Worm (Caenorhabditis elegans): Measurements from ENCODE around the gene col-12.

Gene col-12

DNA sequence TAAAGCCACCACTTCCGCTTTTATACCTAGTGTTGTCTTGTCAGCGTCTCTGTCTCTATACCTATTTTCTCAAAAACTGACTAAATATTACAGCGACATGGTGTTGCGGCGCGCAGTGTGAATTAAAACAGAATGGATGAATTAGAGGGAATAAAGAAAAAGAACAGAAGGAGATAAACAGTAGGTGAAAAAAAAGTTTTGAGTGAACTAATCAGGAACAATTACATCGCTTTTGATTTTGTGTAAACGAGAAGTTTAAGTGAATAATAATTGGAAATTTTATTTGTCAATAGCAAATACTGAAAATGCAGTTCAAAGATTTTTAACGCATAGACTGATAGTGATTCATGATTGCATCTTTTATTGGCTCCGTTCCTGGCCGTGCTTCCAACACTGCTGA is at the start of gene col-12:
col-12 (minus strand) TSS at position 101 of the 400 bp plus-strand sequence.
- TF ChIP-seq Y53G8AR.9 (GFP tag; conservative IDR thresholded peaks at IDR 0.05) (no peak), chd-7 (tag; optimal IDR thresholded peaks at IDR 0.05) (no peak), nfyb-1 (GFP tag; IDR thresholded peaks at IDR 0.05) (no peak)

- TF ChIP-seq snpc-4 (GFP tag; optimal IDR thresholded peaks at IDR 0.05) (no peak), snpc-4 (tag; optimal IDR thresholded peaks at IDR 0.05) (no peak), attf-6 (GFP tag; IDR thresholded peaks at IDR 0.05) (no peak), athp-1 (tag; optimal IDR thresholded peaks at IDR 0.05) (no peak), D2030.7 (GFP tag; IDR thresholded peaks at IDR 0.05) (no peak), hrde-1 (tag; optimal IDR thresholded peaks at IDR 0.05; ENCODE audit: borderline replicate concordance) (no peak), F37B4.10 (GFP tag; IDR thresholded peaks at IDR 0.05) (no peak), hlh-12 (tag; optimal IDR thresholded peaks at IDR 0.05) (no peak), Y67H2A.10 (GFP tag; conservative IDR thresholded peaks at IDR 0.05) (no peak), rcor-1 (GFP tag; IDR thresholded peaks at IDR 0.05) (no peak), mel-28 (tag; optimal IDR thresholded peaks at IDR 0.05; ENCODE audit: borderline replicate concordance) (no peak), F57A8.1 (GFP tag; optimal IDR thresholded peaks at IDR 0.05) (no peak)
Measured at ce11 chrV:10474040-10474439, 49.0 kb upstream of the col-12 start.

DNA sequence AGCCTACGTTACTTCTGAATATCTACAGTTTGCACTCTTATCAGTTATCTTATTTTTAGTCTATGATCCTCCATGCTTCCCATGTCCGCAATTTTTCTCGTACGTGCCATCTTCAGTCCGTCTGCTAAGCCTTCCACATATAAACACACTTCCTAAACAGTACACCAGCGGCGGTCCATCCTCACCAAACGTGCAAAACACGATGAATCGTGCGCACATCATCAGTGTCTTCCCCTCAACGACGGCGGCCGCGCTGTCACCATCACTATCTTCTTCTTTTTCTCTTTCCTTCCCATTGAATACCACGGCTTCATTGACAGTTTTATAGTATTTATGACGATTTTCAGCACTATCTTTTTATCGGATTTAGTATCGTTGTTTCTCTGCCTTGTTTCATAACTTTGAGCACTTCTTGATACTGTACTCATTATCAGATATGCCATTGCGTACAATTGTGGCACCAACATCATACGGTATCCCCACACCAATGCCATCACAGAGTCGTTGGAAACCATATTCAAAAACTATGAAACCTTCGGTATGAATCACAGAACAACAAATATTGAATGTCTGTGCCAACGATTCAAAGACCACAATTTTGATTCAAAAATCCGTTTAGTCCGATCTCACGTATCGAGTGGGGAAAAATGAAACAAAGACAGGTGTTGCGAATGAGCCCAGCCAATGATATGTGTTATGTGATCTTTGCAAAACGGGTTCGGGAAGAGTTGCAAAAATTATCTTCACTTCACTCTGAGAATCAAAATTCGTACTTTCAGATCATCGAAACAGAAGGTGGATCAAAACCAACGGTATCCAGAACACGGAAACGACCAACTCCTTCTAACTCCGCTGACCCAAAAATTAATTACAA is 48.1 kb upstream of the col-12 start:
- TF ChIP-seq zfh-2 (GFP tag; conservative IDR thresholded peaks at IDR 0.05) (no peak), tbx-9 (tag; optimal IDR thresholded peaks at IDR 0.05; ENCODE audit: borderline replicate concordance) (no peak), ceh-100 (GFP tag; IDR thresholded peaks at IDR 0.05) (no peak), madf-10 (tag; optimal IDR thresholded peaks at IDR 0.05) (no peak), F57A8.1 (GFP tag; optimal IDR thresholded peaks at IDR 0.05) (no peak), nhr-80 (tag; optimal IDR thresholded peaks at IDR 0.05) (no peak), ztf-26 (tag; optimal IDR thresholded peaks at IDR 0.05) (peak; percentile 21), ama-1 (optimal IDR thresholded peaks at IDR 0.05) (peak; percentile 58), ama-1 (GFP tag; optimal IDR thresholded peaks at IDR 0.05) (no peak), rcor-1 (GFP tag; IDR thresholded peaks at IDR 0.05) (no peak), atf-7 (tag; optimal IDR thresholded peaks at IDR 0.05) (no peak), mes-4 (tag; optimal IDR thresholded peaks at IDR 0.05) (no peak), mxl-1 (tag; optimal IDR thresholded peaks at IDR 0.05) (no peak)

DNA sequence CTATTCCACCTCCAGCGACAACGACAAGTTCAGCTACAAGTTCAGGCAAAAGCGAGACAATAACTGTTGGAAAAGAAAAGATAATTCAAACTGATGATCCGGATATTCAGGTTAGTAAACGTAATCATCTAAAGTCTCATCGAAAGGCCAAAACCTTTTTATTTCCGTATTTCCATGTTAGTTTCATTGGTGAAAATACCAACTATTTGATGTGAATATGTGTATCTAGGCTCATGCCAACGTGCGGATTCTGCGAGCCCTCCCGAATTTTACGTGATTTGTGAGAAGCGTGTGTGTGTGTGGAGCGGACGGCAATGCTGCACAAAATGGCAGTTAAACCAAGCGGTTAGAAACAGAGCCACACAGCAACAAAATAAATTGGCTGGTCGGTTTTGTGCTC is 46.0 kb upstream of the col-12 start:
- TF ChIP-seq B0035.1 (tag; optimal IDR thresholded peaks at IDR 0.05): no peak
- TF ChIP-seq F10E7.11 (tag; optimal IDR thresholded peaks at IDR 0.05): no peak
- TF ChIP-seq lir-1 (GFP tag; conservative IDR thresholded peaks at IDR 0.05): no peak
- no peak for TF ChIP-seq pha-4 (tag; optimal IDR thresholded peaks at IDR 0.05)
- no peak for TF ChIP-seq nhr-179 (tag; optimal IDR thresholded peaks at IDR 0.05)
- TF ChIP-seq akir-1 (GFP tag; optimal IDR thresholded peaks at IDR 0.05): no peak
- no peak for TF ChIP-seq F55B11.4 (tag; optimal IDR thresholded peaks at IDR 0.05; ENCODE audit: borderline replicate concordance, insufficient read depth)
- no peak for TF ChIP-seq him-1 (tag; optimal IDR thresholded peaks at IDR 0.05)
- TF ChIP-seq lin-26 (GFP tag; IDR thresholded peaks at IDR 0.05): no peak
- no peak for TF ChIP-seq D2030.7 (GFP tag; IDR thresholded peaks at IDR 0.05)

All from whole organism, young adult.